Worm (Caenorhabditis elegans) whole organism, mixed stage, embryonic: ENCODE data around the gene pmp-3.

Source experiments
- elt-1 ChIP-seq: sonication (generic microtip); optimal IDR thresholded peaks from 2 replicates; lab custom pipeline; 2017; ENCODE audit warnings: missing genetic modification characterization, mild to moderate bottlenecking, missing compliant biosample characterization, antibody characterized with exemption, moderate library complexity, borderline replicate concordance; ENCODE audit not compliant: insufficient read depth
- nhr-28 ChIP-seq: fragments of 150-350 bp; optimal IDR thresholded peaks from 2 replicates; lab custom pipeline; 2014; ENCODE audit warnings: missing biosample characterization, missing genetic modification characterization
- unc-39 ChIP-seq: fragments of 150-350 bp; optimal IDR thresholded peaks from 2 replicates; lab custom pipeline; 2014; ENCODE audit warnings: missing biosample characterization, missing genetic modification characterization
- unc-62 ChIP-seq: fragments of 150-350 bp; optimal IDR thresholded peaks from 2 replicates; lab custom pipeline; 2014; ENCODE audit warnings: missing biosample characterization, missing genetic modification reagents, missing genetic modification characterization

- no peak for TF ChIP-seq nhr-28 (tag; lab: Kevin White, UChicago)
- TF ChIP-seq elt-1 (tag; lab: Kevin White, UChicago), result no peak
- TF ChIP-seq unc-39 (tag; lab: Kevin White, UChicago), result no peak
- TF ChIP-seq unc-62 (GFP tag; lab: Kevin White, UChicago), result no peak
Observed at ce11 chrV:14684359-14685312, 38.1 kb downstream of the pmp-3 start, which contains the start of gene hsp-90.
